Worm (Caenorhabditis elegans): ENCODE data around the gene Y37E11B.10.

The Y37E11B.10 gene

DNA sequence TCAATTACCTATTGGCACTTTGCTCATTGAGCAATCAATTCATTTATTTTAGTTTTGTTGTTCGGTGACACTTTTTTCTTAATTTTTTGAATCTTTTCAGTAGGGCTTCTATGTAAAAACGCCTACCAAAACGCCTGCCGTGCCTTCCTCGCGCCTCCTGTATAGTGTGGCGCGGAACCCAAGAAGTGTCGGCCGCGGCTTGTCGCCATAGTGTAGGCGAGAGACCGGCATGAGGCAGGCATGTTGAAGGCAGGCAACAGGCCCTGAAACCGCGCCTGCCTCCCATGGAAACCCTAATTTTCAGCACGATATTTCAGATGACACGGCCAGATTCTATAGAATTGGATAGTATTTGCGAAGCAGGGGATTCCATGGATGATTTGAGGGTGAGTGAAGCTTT is 37.7 kb downstream of the Y37E11B.10 start, which contains the start of gene otpl-1:
otpl-1 (plus strand) TSS at position 372 of the 400 bp plus-strand sequence.
- TF ChIP-seq mml-1 (tag; optimal IDR thresholded peaks at IDR 0.05) (no peak), pqm-1 (tag; optimal IDR thresholded peaks at IDR 0.05) (no peak), nhr-67 (tag; optimal IDR thresholded peaks at IDR 0.05) (no peak)

ce11 chrIV:3564901-3565300 is 41.4 kb downstream of the Y37E11B.10 start, which contains the start of gene sre-5:
Gene sre-5, plus strand, starts transcription at chrIV:3565201.
- TF ChIP-seq unc-39 (tag; optimal IDR thresholded peaks at IDR 0.05) (no peak), egl-27 (tag; optimal IDR thresholded peaks at IDR 0.05) (no peak), R02D3.7 (tag; optimal IDR thresholded peaks at IDR 0.05) (no peak), nhr-23 (tag; optimal IDR thresholded peaks at IDR 0.05) (no peak), aly-2 (tag; optimal IDR thresholded peaks at IDR 0.05) (no peak), hmg-11 (tag; optimal IDR thresholded peaks at IDR 0.05) (no peak), nfya-1 (tag; optimal IDR thresholded peaks at IDR 0.05; ENCODE audit: insufficient read depth) (no peak)

ce11 chrIV:3559201-3559600 is 47.1 kb downstream of the Y37E11B.10 start:
- TF ChIP-seq elt-3 (tag; optimal IDR thresholded peaks at IDR 0.05) (no peak), egl-5 (tag; optimal IDR thresholded peaks at IDR 0.05) (no peak), pqm-1 (tag; optimal IDR thresholded peaks at IDR 0.05) (no peak), ceh-16 (tag; optimal IDR thresholded peaks at IDR 0.05) (no peak)

DNA sequence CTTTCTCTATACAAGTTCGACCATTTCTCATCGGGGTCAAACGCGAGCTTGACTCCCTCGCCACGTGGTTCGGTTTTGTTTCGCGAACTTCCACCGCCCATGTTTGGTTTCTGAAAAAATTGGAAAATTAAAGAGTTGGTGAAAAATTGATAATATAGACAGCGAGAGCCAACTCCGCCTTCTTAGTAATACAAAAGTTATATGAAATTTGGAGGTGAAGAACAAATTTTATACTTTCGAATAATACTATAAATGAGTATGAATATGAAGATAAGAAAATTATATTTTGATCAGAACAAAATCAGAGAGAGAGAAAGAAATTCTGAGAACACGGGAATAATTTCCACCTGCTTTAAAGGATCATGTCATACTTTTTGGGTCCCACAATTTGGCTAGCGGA is 48.9 kb downstream of the Y37E11B.10 start, which contains the start of gene osm-9:
osm-9 (minus strand) TSS at position 101 of the 400 bp plus-strand sequence.
- TF ChIP-seq nhr-237 (tag; optimal IDR thresholded peaks at IDR 0.05) (no peak), nhr-12 (tag; optimal IDR thresholded peaks at IDR 0.05) (no peak), nhr-23 (tag; optimal IDR thresholded peaks at IDR 0.05) (no peak), nfya-1 (tag; optimal IDR thresholded peaks at IDR 0.05; ENCODE audit: insufficient read depth) (no peak), egl-5 (tag; optimal IDR thresholded peaks at IDR 0.05) (no peak), ceh-82 (tag; optimal IDR thresholded peaks at IDR 0.05) (no peak), sea-2 (GFP tag; optimal IDR thresholded peaks at IDR 0.05) (no peak), nhr-28 (tag; optimal IDR thresholded peaks at IDR 0.05) (no peak), elt-1 (tag; optimal IDR thresholded peaks at IDR 0.05) (no peak), ztf-11 (tag; optimal IDR thresholded peaks at IDR 0.05) (no peak)
